Worm (Caenorhabditis elegans): Measurements from ENCODE around the gene mig-22.
A peak's percentile ranks its signal among the peaks of the same experiment; 100 is the strongest.

Gene mig-22

ce11 chrIII:8726019-8726894 lies 40.9 kb downstream of the mig-22 start:
- TF ChIP-seq elt-3 (tag; optimal IDR thresholded peaks at IDR 0.05) (no peak), nhr-28 (tag; optimal IDR thresholded peaks at IDR 0.05) (no peak), tbx-8 (GFP tag; optimal IDR thresholded peaks at IDR 0.05) (no peak), unc-120 (tag; optimal IDR thresholded peaks at IDR 0.05; ENCODE audit: poor library complexity, severe bottlenecking) (no peak), ceh-43 (GFP tag; optimal IDR thresholded peaks at IDR 0.05) (no peak), cnd-1 (tag; optimal IDR thresholded peaks at IDR 0.05) (no peak), blmp-1 (tag; optimal IDR thresholded peaks at IDR 0.05) (no peak), unc-62 (GFP tag; optimal IDR thresholded peaks at IDR 0.05) (no peak), lsy-2 (tag; optimal IDR thresholded peaks at IDR 0.05) (no peak), ceh-39 (tag; optimal IDR thresholded peaks at IDR 0.05) (no peak), ztf-11 (tag; optimal IDR thresholded peaks at IDR 0.05) (no peak), mls-2 (tag; optimal IDR thresholded peaks at IDR 0.05) (no peak), unc-39 (tag; optimal IDR thresholded peaks at IDR 0.05) (no peak), nhr-12 (tag; optimal IDR thresholded peaks at IDR 0.05) (no peak), nhr-2 (tag; optimal IDR thresholded peaks at IDR 0.05) (no peak), M03D4.4 (tag; optimal IDR thresholded peaks at IDR 0.05) (no peak)

ce11 chrIII:8725224-8725623 lies 41.9 kb downstream of the mig-22 start:
- TF ChIP-seq bed-3 (GFP tag; optimal IDR thresholded peaks at IDR 0.05), result no peak
- no peak for TF ChIP-seq cnd-1 (tag; optimal IDR thresholded peaks at IDR 0.05)
- no peak for TF ChIP-seq unc-39 (tag; optimal IDR thresholded peaks at IDR 0.05)
- no peak for TF ChIP-seq flh-1 (GFP tag; optimal IDR thresholded peaks at IDR 0.05)
- no peak for TF ChIP-seq blmp-1 (tag; optimal IDR thresholded peaks at IDR 0.05)
- TF ChIP-seq snpc-4 (tag; optimal IDR thresholded peaks at IDR 0.05), result no peak
- no peak for TF ChIP-seq lin-32 (GFP tag; optimal IDR thresholded peaks at IDR 0.05)
- TF ChIP-seq hlh-1 (tag; optimal IDR thresholded peaks at IDR 0.05), result no peak
- no peak for TF ChIP-seq M03D4.4 (tag; optimal IDR thresholded peaks at IDR 0.05)
- no peak for TF ChIP-seq nhr-2 (tag; optimal IDR thresholded peaks at IDR 0.05)
- TF ChIP-seq mep-1 (tag; optimal IDR thresholded peaks at IDR 0.05), result no peak
- TF ChIP-seq ceh-43 (GFP tag; optimal IDR thresholded peaks at IDR 0.05), result no peak
- no peak for TF ChIP-seq mls-2 (tag; optimal IDR thresholded peaks at IDR 0.05)
- TF ChIP-seq ces-1 (GFP tag; optimal IDR thresholded peaks at IDR 0.05), result no peak
- TF ChIP-seq elt-1 (tag; optimal IDR thresholded peaks at IDR 0.05; ENCODE audit: borderline replicate concordance, insufficient read depth), result no peak
- no peak for TF ChIP-seq pha-4 (tag; optimal IDR thresholded peaks at IDR 0.05)
- TF ChIP-seq lsy-2 (tag; optimal IDR thresholded peaks at IDR 0.05), result no peak
- TF ChIP-seq sptf-1 (tag; optimal IDR thresholded peaks at IDR 0.05), result no peak
- TF ChIP-seq elt-3 (tag; optimal IDR thresholded peaks at IDR 0.05), result no peak
- no peak for TF ChIP-seq ceh-83 (GFP tag; optimal IDR thresholded peaks at IDR 0.05)

ce11 chrIII:8719769-8720252 lies 47.3 kb downstream of the mig-22 start, which contains the start of gene hipr-1:
hipr-1 (plus strand) TSS chrIII:8720202.
- no peak for TF ChIP-seq blmp-1 (tag; optimal IDR thresholded peaks at IDR 0.05)
- TF ChIP-seq pha-4 (tag; optimal IDR thresholded peaks at IDR 0.05), result peak; percentile 54

ce11 chrIII:8719105-8719504 lies 48.0 kb downstream of the mig-22 start:
- TF ChIP-seq unc-120 (tag; optimal IDR thresholded peaks at IDR 0.05; ENCODE audit: poor library complexity, severe bottlenecking) (no peak), ham-2 (GFP tag; optimal IDR thresholded peaks at IDR 0.05) (no peak), ces-1 (GFP tag; optimal IDR thresholded peaks at IDR 0.05) (no peak), unc-39 (tag; optimal IDR thresholded peaks at IDR 0.05) (no peak), nhr-2 (tag; optimal IDR thresholded peaks at IDR 0.05) (no peak), ceh-83 (GFP tag; optimal IDR thresholded peaks at IDR 0.05) (no peak), lin-32 (GFP tag; optimal IDR thresholded peaks at IDR 0.05) (no peak), snpc-4 (tag; optimal IDR thresholded peaks at IDR 0.05) (no peak), mab-5 (tag; optimal IDR thresholded peaks at IDR 0.05) (no peak), lsy-2 (tag; optimal IDR thresholded peaks at IDR 0.05) (no peak), ceh-43 (GFP tag; optimal IDR thresholded peaks at IDR 0.05) (no peak), blmp-1 (tag; optimal IDR thresholded peaks at IDR 0.05) (no peak), mep-1 (tag; optimal IDR thresholded peaks at IDR 0.05) (no peak), elt-3 (tag; optimal IDR thresholded peaks at IDR 0.05) (no peak), tbx-8 (GFP tag; optimal IDR thresholded peaks at IDR 0.05) (no peak), sem-2 (GFP tag; optimal IDR thresholded peaks at IDR 0.05) (no peak), nhr-28 (tag; optimal IDR thresholded peaks at IDR 0.05) (no peak)

Measured in whole organism, mixed stage, embryonic.